Worm (Caenorhabditis elegans) whole organism, L4/young adult: Measurements from ENCODE around the gene C01B10.3.

Experiments
- W03F9.2 ChIP-seq: fragments of 150-350 bp; optimal IDR thresholded peaks from 2 replicates; lab custom pipeline; 2014; ENCODE audit warnings: missing biosample characterization, missing genetic modification characterization
- him-1 ChIP-seq: sonication (generic microtip); optimal IDR thresholded peaks from 2 replicates; lab custom pipeline; 2016; ENCODE audit warnings: missing genotype, missing genetic modification reagents, missing genetic modification characterization, missing compliant biosample characterization

ce11 chrIV:6631704-6632272, 10.6 kb upstream of the C01B10.3 start, which contains the start of the genes cest-5.1 and C01B10.9:
- TF ChIP-seq W03F9.2 (tag; lab: Kevin White, UChicago) (peak; percentile 73), him-1 (no peak)
